Fruit fly (Drosophila melanogaster) whole organism, embryonic: ENCODE data around the gene nonC.

Experiments used
- Adf1 ChIP-seq: fragments of 200-800 bp; sonication (Bioruptor generic); IDR thresholded peaks from 2 replicates; pipeline ENCODE4 v1.3.6; 2022; ENCODE audit warnings: missing biosample characterization, missing genetic modification characterization
- Aef1 ChIP-seq: fragments of 200-800 bp; sonication (Bioruptor generic); IDR thresholded peaks from 3 replicates; pipeline ENCODE4 v1.3.6; 2022; ENCODE audit warnings: missing biosample characterization, missing genetic modification characterization
- Asciz ChIP-seq: fragments of 200-800 bp; sonication (Bioruptor generic); optimal IDR thresholded peaks from 2 replicates; lab custom pipeline; 2017; ENCODE audit warnings: missing biosample characterization, mild to moderate bottlenecking, missing genetic modification characterization, missing genetic modification reagents
- Atf-2 ChIP-seq: fragments of 200-800 bp; sonication (Bioruptor generic); optimal IDR thresholded peaks from 2 replicates; lab custom pipeline; 2016; ENCODE audit warnings: missing biosample characterization, missing genetic modification characterization
- CG12104 ChIP-seq: fragments of 200-800 bp; sonication (Bioruptor generic); optimal IDR thresholded peaks from 3 replicates; lab custom pipeline; 2016; ENCODE audit warnings: missing biosample characterization, missing genetic modification characterization
- CG14441 ChIP-seq: fragments of 200-800 bp; sonication (Bioruptor generic); IDR thresholded peaks from 2 replicates; pipeline ENCODE4 v1.3.6; 2022; ENCODE audit warnings: missing biosample characterization, missing genetic modification characterization
- CG14667 ChIP-seq: fragments of 200-800 bp; sonication (Bioruptor generic); IDR thresholded peaks from 2 replicates; pipeline ENCODE4 v1.3.6; 2022; ENCODE audit warnings: missing biosample characterization, missing genetic modification characterization
- CG14860 ChIP-seq: fragments of 200-800 bp; sonication (Bioruptor generic); IDR thresholded peaks from 3 replicates; pipeline ENCODE4 v1.3.6; 2022; ENCODE audit warnings: missing biosample characterization, missing genetic modification characterization; ENCODE audit not compliant: partially characterized antibody
- CG14965 ChIP-seq: fragments of 200-800 bp; sonication (Bioruptor generic); optimal IDR thresholded peaks from 2 replicates; lab custom pipeline; 2016; ENCODE audit warnings: missing biosample characterization, missing genetic modification characterization, borderline replicate concordance
- CG17186 ChIP-seq: fragments of 200-800 bp; sonication (Bioruptor generic); optimal IDR thresholded peaks from 3 replicates; lab custom pipeline; 2017; ENCODE audit warnings: missing biosample characterization, missing genetic modification reagents, missing genetic modification characterization
- CG17328 ChIP-seq: fragments of 200-800 bp; sonication (Bioruptor generic); IDR thresholded peaks from 2 replicates; pipeline ENCODE4 v1.3.6; 2022; ENCODE audit warnings: missing biosample characterization, missing genetic modification characterization
- CG17568 ChIP-seq: fragments of 200-800 bp; sonication (Bioruptor generic); optimal IDR thresholded peaks from 2 replicates; lab custom pipeline; 2018; ENCODE audit warnings: missing biosample characterization, mild to moderate bottlenecking, missing genetic modification characterization, moderate library complexity
- CG17912 ChIP-seq: fragments of 200-800 bp; sonication (Bioruptor generic); optimal IDR thresholded peaks from 2 replicates; lab custom pipeline; 2018; ENCODE audit warnings: missing biosample characterization, mild to moderate bottlenecking, missing genetic modification characterization
- CG2202 ChIP-seq: fragments of 200-800 bp; sonication (Bioruptor generic); optimal IDR thresholded peaks from 2 replicates; lab custom pipeline; 2018; ENCODE audit warnings: missing biosample characterization, mild to moderate bottlenecking, missing genetic modification characterization
- CG2875 ChIP-seq: fragments of 200-800 bp; sonication (Bioruptor generic); optimal IDR thresholded peaks from 2 replicates; lab custom pipeline; 2017; ENCODE audit warnings: missing biosample characterization, mild to moderate bottlenecking, missing genetic modification characterization, missing genetic modification reagents
- CG3995 ChIP-seq: fragments of 200-800 bp; sonication (Bioruptor generic); optimal IDR thresholded peaks from 3 replicates; lab custom pipeline; 2016; ENCODE audit warnings: missing biosample characterization, missing genetic modification characterization
- CG4404 ChIP-seq: fragments of 200-800 bp; sonication (Bioruptor generic); IDR thresholded peaks from 2 replicates; pipeline ENCODE4 v1.3.6; 2022; ENCODE audit warnings: missing biosample characterization, missing genetic modification characterization
- CG4854 ChIP-seq: fragments of 200-800 bp; sonication (Bioruptor generic); optimal IDR thresholded peaks from 2 replicates; lab custom pipeline; 2016; ENCODE audit warnings: missing biosample characterization, missing genetic modification characterization, inconsistent platforms
- CG5245 ChIP-seq: fragments of 200-800 bp; sonication (Bioruptor generic); optimal IDR thresholded peaks from 3 replicates; lab custom pipeline; 2016; ENCODE audit warnings: missing biosample characterization, missing genetic modification characterization
- CG8089 ChIP-seq: fragments of 200-800 bp; sonication (Bioruptor generic); optimal IDR thresholded peaks from 3 replicates; lab custom pipeline; 2016; ENCODE audit warnings: missing biosample characterization, missing genetic modification characterization
- CG8765 ChIP-seq: fragments of 200-800 bp; sonication (Bioruptor generic); IDR thresholded peaks from 2 replicates; pipeline ENCODE4 v1.3.6; 2022; ENCODE audit warnings: missing biosample characterization, missing genetic modification characterization
- CG9215 ChIP-seq: fragments of 200-800 bp; sonication (Bioruptor generic); IDR thresholded peaks from 2 replicates; pipeline ENCODE4 v1.3.6; 2022; ENCODE audit warnings: missing biosample characterization, missing genetic modification characterization
- Dip2 ChIP-seq: fragments of 200-800 bp; sonication (Bioruptor generic); IDR thresholded peaks from 2 replicates; pipeline ENCODE4 v1.3.6; 2022; ENCODE audit warnings: missing biosample characterization, missing genetic modification characterization
- Dip3 ChIP-seq: fragments of 200-800 bp; sonication (Bioruptor generic); optimal IDR thresholded peaks from 3 replicates; lab custom pipeline; 2016; ENCODE audit warnings: missing biosample characterization, missing genetic modification characterization
- Ets97D ChIP-seq: fragments of 200-800 bp; sonication (Bioruptor generic); optimal IDR thresholded peaks from 3 replicates; lab custom pipeline; 2016; ENCODE audit warnings: missing biosample characterization, missing genetic modification characterization
- HHEX ChIP-seq: fragments of 200-800 bp; sonication (Bioruptor generic); optimal IDR thresholded peaks from 3 replicates; lab custom pipeline; 2017; ENCODE audit warnings: missing biosample characterization, mild to moderate bottlenecking, missing genetic modification characterization, missing genetic modification reagents
- Hey ChIP-seq: fragments of 200-800 bp; sonication (Bioruptor generic); optimal IDR thresholded peaks from 3 replicates; lab custom pipeline; 2018; ENCODE audit warnings: missing biosample characterization, mild to moderate bottlenecking, missing genetic modification characterization
- MTF-1 ChIP-seq: fragments of 200-800 bp; sonication (Bioruptor generic); optimal IDR thresholded peaks from 2 replicates; lab custom pipeline; 2018; ENCODE audit warnings: missing biosample characterization, mild to moderate bottlenecking, missing genetic modification characterization, borderline replicate concordance
- Myb ChIP-seq: fragments of 200-800 bp; sonication (Bioruptor generic); optimal IDR thresholded peaks from 2 replicates; lab custom pipeline; 2016; ENCODE audit warnings: missing biosample characterization, missing genetic modification characterization
- PHDP ChIP-seq: fragments of 200-800 bp; sonication (Bioruptor generic); optimal IDR thresholded peaks from 3 replicates; lab custom pipeline; 2018; ENCODE audit warnings: missing biosample characterization, mild to moderate bottlenecking, missing genetic modification characterization, moderate library complexity
- Rx ChIP-seq: fragments of 200-800 bp; sonication (Bioruptor generic); IDR thresholded peaks from 2 replicates; pipeline ENCODE4 v1.3.6; 2022; ENCODE audit warnings: missing biosample characterization, missing genetic modification characterization
- Side ChIP-seq: fragments of 200-800 bp; sonication (Bioruptor generic); optimal IDR thresholded peaks from 2 replicates; lab custom pipeline; 2016; ENCODE audit warnings: missing biosample characterization, missing genetic modification characterization
- Tbp ChIP-seq: fragments of >200 bp; optimal IDR thresholded peaks from 2 replicates; lab custom pipeline; 2018; ENCODE audit warnings: missing biosample characterization, missing genetic modification characterization
- Usf ChIP-seq: fragments of 200-800 bp; sonication (Bioruptor generic); optimal IDR thresholded peaks from 2 replicates; lab custom pipeline; 2017; ENCODE audit warnings: missing genotype, missing biosample characterization, missing genetic modification characterization
- Xrp1 ChIP-seq: fragments of 200-800 bp; sonication (Bioruptor generic); IDR thresholded peaks from 2 replicates; pipeline ENCODE4 v1.3.6; 2022; ENCODE audit warnings: missing biosample characterization, missing genetic modification characterization
- YL-1 ChIP-seq: fragments of 200-800 bp; sonication (Bioruptor generic); optimal IDR thresholded peaks from 3 replicates; lab custom pipeline; 2017; ENCODE audit warnings: missing biosample characterization, mild to moderate bottlenecking, missing genetic modification characterization
- al ChIP-seq: fragments of 200-800 bp; sonication (Bioruptor generic); IDR thresholded peaks from 2 replicates; pipeline ENCODE4 v1.3.6; 2022; ENCODE audit warnings: missing biosample characterization, missing genetic modification characterization
- bbx ChIP-seq: fragments of 200-800 bp; sonication (Bioruptor generic); IDR thresholded peaks from 2 replicates; pipeline ENCODE4 v1.3.6; 2022; ENCODE audit warnings: missing biosample characterization, missing genetic modification characterization; ENCODE audit not compliant: partially characterized antibody
- bowl ChIP-seq: fragments of 200-800 bp; sonication (Bioruptor generic); IDR thresholded peaks from 2 replicates; pipeline ENCODE4 v1.3.6; 2022; ENCODE audit warnings: missing biosample characterization, missing genetic modification characterization
- ems ChIP-seq: fragments of 200-800 bp; sonication (Bioruptor generic); optimal IDR thresholded peaks from 3 replicates; lab custom pipeline; 2016; ENCODE audit warnings: missing biosample characterization, missing genetic modification characterization
- fd3F ChIP-seq: fragments of 200-800 bp; sonication (Bioruptor generic); optimal IDR thresholded peaks from 2 replicates; lab custom pipeline; 2018; ENCODE audit warnings: missing biosample characterization, mild to moderate bottlenecking, missing genetic modification characterization, moderate library complexity
- gsb ChIP-seq: fragments of 200-800 bp; sonication (Bioruptor generic); IDR thresholded peaks from 2 replicates; pipeline ENCODE4 v1.3.6; 2022; ENCODE audit warnings: missing biosample characterization, missing genetic modification characterization
- lola ChIP-seq, 3 experiments: fragments of >200 bp in 2 of 3; fragments of 200-800 bp in 1 of 3; sonication (Bioruptor generic) in 1 of 3; optimal IDR thresholded peaks; 2 replicates each; lab custom pipeline; 2017 to 2019; ENCODE audit warnings: missing biosample characterization in 3 of 3, missing genetic modification characterization in 3 of 3, mild to moderate bottlenecking in 1 of 3, moderate library complexity in 1 of 3
- rib ChIP-seq: fragments of 200-800 bp; sonication (Bioruptor generic); IDR thresholded peaks from 2 replicates; pipeline ENCODE4 v1.3.6; 2022; ENCODE audit warnings: missing biosample characterization, missing genetic modification characterization
- ro ChIP-seq: fragments of 200-800 bp; sonication (Bioruptor generic); IDR thresholded peaks from 2 replicates; pipeline ENCODE4 v1.3.6; 2022; ENCODE audit warnings: missing biosample characterization, missing genetic modification characterization
- run ChIP-seq: fragments of 200-800 bp; sonication (Bioruptor generic); optimal IDR thresholded peaks from 3 replicates; lab custom pipeline; 2018; ENCODE audit warnings: missing biosample characterization, mild to moderate bottlenecking, missing genetic modification characterization
- stc ChIP-seq: fragments of 200-800 bp; sonication (Bioruptor generic); IDR thresholded peaks from 2 replicates; pipeline ENCODE4 v1.3.6; 2022; ENCODE audit warnings: missing biosample characterization, missing genetic modification characterization
- trh ChIP-seq: fragments of 200-800 bp; sonication (Bioruptor generic); optimal IDR thresholded peaks from 2 replicates; lab custom pipeline; 2016; ENCODE audit warnings: missing biosample characterization, missing genetic modification characterization
- vfl ChIP-seq: fragments of 200-800 bp; sonication (Bioruptor generic); optimal IDR thresholded peaks from 2 replicates; lab custom pipeline; 2016; ENCODE audit warnings: missing biosample characterization, missing genetic modification characterization
- wor ChIP-seq: fragments of 200-800 bp; sonication (Bioruptor generic); IDR thresholded peaks from 2 replicates; pipeline ENCODE4 v1.3.6; 2022; ENCODE audit warnings: missing biosample characterization, missing genetic modification characterization
- z ChIP-seq: fragments of 200-800 bp; sonication (Bioruptor generic); IDR thresholded peaks from 3 replicates; pipeline ENCODE4 v1.3.6; 2022; ENCODE audit warnings: missing biosample characterization, missing genetic modification characterization

nonC gene

dm6 chrX:6852574-6852973 lies 28.3 kb downstream of the nonC start (continued):
- TF ChIP-seq MTF-1 (GFP tag; lab: Kevin White, UChicago) (peak; percentile 76), CG5245 (peak; percentile 89), Hey (tag; lab: Kevin White, UChicago) (peak; percentile 60), YL-1 (GFP tag; lab: Kevin White, UChicago) (peak; percentile 46), Dip2 (GFP tag; lab: Robert Waterston, UW) (peak; percentile 16; the same call in 1 of the 2 replicates), al (GFP tag; lab: Robert Waterston, UW) (peak; percentile 58; the same call in 1 of the 2 replicates), HHEX (GFP tag; lab: Kevin White, UChicago) (peak; percentile 91), CG17186 (peak; percentile 89), Dip3 (GFP tag; lab: Kevin White, UChicago) (peak; percentile 93), ro (GFP tag; lab: Robert Waterston, UW) (peak; percentile 61; the same call in 1 of the 2 replicates), z (GFP tag; lab: Robert Waterston, UW) (no peak), Adf1 (GFP tag; lab: Robert Waterston, UW) (peak; percentile 54), gsb (peak; percentile 72), Rx (GFP tag; lab: Robert Waterston, UW) (peak; percentile 83), CG4854 (peak; percentile 90), Ets97D (GFP tag; lab: Kevin White, UChicago) (peak; percentile 86), CG3995 (GFP tag; lab: Kevin White, UChicago) (peak; percentile 73), fd3F (GFP tag; lab: Kevin White, UChicago) (peak; percentile 89), CG12104 (peak; percentile 90), CG8765 (GFP tag; lab: Robert Waterston, UW) (peak; percentile 67), wor (peak; percentile 71), Side (peak; percentile 93), CG14441 (GFP tag; lab: Robert Waterston, UW) (peak; percentile 90), Tbp (GFP tag; lab: Kevin White, UChicago) (no peak), CG17568 (GFP tag; lab: Kevin White, UChicago) (no peak), Xrp1 (GFP tag; lab: Robert Waterston, UW) (peak; percentile 89), bowl (GFP tag; lab: Robert Waterston, UW) (peak; percentile 12; the same call in 1 of the 2 replicates), CG9215 (GFP tag; lab: Robert Waterston, UW) (peak; percentile 80), Aef1 (GFP tag; lab: Robert Waterston, UW) (peak; percentile 87), trh (peak; percentile 78), Usf (GFP tag; lab: Kevin White, UChicago) (peak; percentile 78), CG14860 (GFP tag; lab: Robert Waterston, UW) (no peak), CG17912 (peak; percentile 77), PHDP (tag; lab: Kevin White, UChicago) (peak; percentile 91), bbx (GFP tag; lab: Robert Waterston, UW) (no peak), CG2875 (GFP tag; lab: Kevin White, UChicago) (peak; percentile 67), CG2202 (tag; lab: Kevin White, UChicago) (peak; percentile 71), CG8089 (GFP tag; lab: Kevin White, UChicago) (peak; percentile 87), CG14667 (GFP tag; lab: Robert Waterston, UW) (peak; percentile 78), rib (GFP tag; lab: Robert Waterston, UW) (peak; percentile 84), Asciz (peak; percentile 81), CG17328 (peak; percentile 90), ems (GFP tag; lab: Kevin White, UChicago) (peak; percentile 92), stc (GFP tag; lab: Robert Waterston, UW) (peak; percentile 80), run (tag; lab: Kevin White, UChicago) (peak; percentile 64), lola (GFP tag; optimal IDR thresholded peaks at IDR 0.05; lab: Kevin White, UChicago) (peak in 2 of 3 experiments; percentile 86 to 99), vfl (GFP tag; lab: Kevin White, UChicago) (peak; percentile 87), Atf-2 (GFP tag; lab: Kevin White, UChicago) (peak; percentile 90), CG4404 (GFP tag; lab: Robert Waterston, UW) (peak; percentile 67), Myb (GFP tag; lab: Kevin White, UChicago) (peak; percentile 84), CG14965 (peak; percentile 71)
